Worm (Caenorhabditis elegans) whole organism, early embryonic: ENCODE measurements around the gene wdr-83.

ENCODE experiments used
- ama-1 ChIP-seq: fragments of 150-350 bp; optimal IDR thresholded peaks from 2 replicates; lab custom pipeline; 2014
- pes-1 ChIP-seq: fragments of 200-800 bp; sonication (Bioruptor generic); IDR thresholded peaks from 2 replicates; pipeline ENCODE4 v1.3.6; 2022; ENCODE audit warnings: missing genetic modification reagents, missing genetic modification characterization, missing compliant biosample characterization
- sea-1 ChIP-seq: fragments of 200-800 bp; sonication (Bioruptor generic); conservative IDR thresholded peaks from 2 replicates; pipeline ENCODE4 v1.3.6; 2022; ENCODE audit warnings: missing genetic modification characterization, missing compliant biosample characterization
- tbx-11 ChIP-seq: fragments of 200-800 bp; sonication (Bioruptor generic); IDR thresholded peaks from 2 replicates; pipeline ENCODE4 v1.3.6; 2022; ENCODE audit warnings: missing genetic modification characterization, missing compliant biosample characterization

DNA sequence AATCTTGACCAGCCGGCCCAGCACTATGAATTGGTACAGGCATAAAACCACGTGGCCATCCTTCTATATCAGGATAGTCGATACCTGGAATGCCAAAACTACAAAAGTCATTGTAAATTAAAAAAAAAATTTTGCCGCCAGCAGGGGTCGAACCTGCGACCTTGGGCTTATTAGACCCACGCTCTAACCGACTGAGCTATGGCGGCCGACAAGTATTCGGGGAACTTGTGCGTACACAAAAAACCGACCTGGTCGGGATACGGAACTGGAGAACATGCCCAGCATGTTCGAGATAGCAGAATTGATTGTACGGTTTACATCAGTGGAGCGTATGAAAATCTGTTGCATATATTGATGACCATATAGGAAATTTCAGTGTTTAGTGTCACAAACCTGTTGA lies 25.8 kb upstream of the wdr-83 start:
- TF ChIP-seq pes-1 (GFP tag; lab: Robert Waterston, UW): peak; percentile 86
- TF ChIP-seq ama-1 (lab: Kevin White, UChicago): no peak
- 0 out of 2 replicates have a peak, but pooled peaks have one; percentile 28 for TF ChIP-seq tbx-11 (GFP tag; lab: Robert Waterston, UW)
- TF ChIP-seq sea-1 (GFP tag; lab: Robert Waterston, UW): 0 out of 2 replicates have a peak, but pooled peaks have one; percentile 63
